Worm (Caenorhabditis elegans) whole organism, L1 larva: Measurements from ENCODE around the gene pitp-1.
A peak's percentile ranks its signal among the peaks of the same experiment; 100 is the strongest.

ENCODE experiments used
- C34B4.2 ChIP-seq: sonication (generic microtip); optimal IDR thresholded peaks from 2 replicates; lab custom pipeline; 2017; ENCODE audit warnings: mild to moderate bottlenecking, missing genetic modification characterization, missing compliant biosample characterization
- Y116A8C.19 ChIP-seq: sonication (generic microtip); optimal IDR thresholded peaks from 2 replicates; lab custom pipeline; 2016; ENCODE audit warnings: missing compliant biosample characterization, missing genetic modification characterization, borderline replicate concordance
- alr-1 ChIP-seq: fragments of 200-800 bp; sonication (Bioruptor generic); optimal IDR thresholded peaks from 2 replicates; lab custom pipeline; 2018; ENCODE audit warnings: borderline replicate concordance, mild to moderate bottlenecking, missing genetic modification characterization, missing compliant biosample characterization
- aly-2 ChIP-seq: fragments of 150-350 bp; optimal IDR thresholded peaks from 2 replicates; lab custom pipeline; 2014; ENCODE audit warnings: missing biosample characterization, missing genetic modification characterization
- ama-1 ChIP-seq: fragments of 150-350 bp; optimal IDR thresholded peaks from 2 replicates; lab custom pipeline; 2014
- ceh-88 ChIP-seq: fragments of 200-800 bp; sonication (Bioruptor generic); IDR thresholded peaks from 2 replicates; pipeline ENCODE4 v1.3.6; 2022; ENCODE audit warnings: missing genetic modification characterization, missing compliant biosample characterization
- ceh-90 ChIP-seq: sonication (generic microtip); optimal IDR thresholded peaks from 2 replicates; lab custom pipeline; 2016; ENCODE audit warnings: missing genetic modification characterization, missing compliant biosample characterization
- ces-1 ChIP-seq: fragments of 150-350 bp; optimal IDR thresholded peaks from 2 replicates; lab custom pipeline; 2014; ENCODE audit warnings: missing biosample characterization, missing genetic modification reagents, missing genetic modification characterization
- dpl-1 ChIP-seq, 3 experiments: fragments of 150-350 bp in 2 of 3; sonication (generic microtip) in 1 of 3; optimal IDR thresholded peaks; 2 replicates each; lab custom pipeline; 2014 to 2017; ENCODE audit warnings: missing biosample characterization in 3 of 3, missing genetic modification characterization in 3 of 3, missing genetic modification reagents in 3 of 3
- efl-1 ChIP-seq, 4 experiments: fragments of 150-350 bp; optimal IDR thresholded peaks in 3 of 4; peaks in 1 of 4; 1 replicate in 1 of 4; 2 replicates in 3 of 4; lab custom pipeline; 2014; ENCODE audit warnings: missing biosample characterization in 2 of 4, missing genetic modification characterization in 2 of 4, missing genetic modification reagents in 2 of 4
- egl-27 ChIP-seq, 2 experiments: fragments of 150-350 bp in 1 of 2; sonication (generic microtip); optimal IDR thresholded peaks; 3 replicates each; lab custom pipeline; 2017 to 2018; ENCODE audit warnings: missing biosample characterization in 2 of 2, missing genetic modification characterization in 2 of 2, missing genetic modification reagents in 2 of 2
- elt-2 ChIP-seq: sonication (generic microtip); optimal IDR thresholded peaks from 2 replicates; lab custom pipeline; 2016; ENCODE audit warnings: missing genetic modification characterization, mild to moderate bottlenecking, inconsistent platforms, missing compliant biosample characterization, missing genetic modification reagents
- elt-3 ChIP-seq, 6 experiments: fragments of 150-350 bp in 1 of 6; sonication (generic microtip); optimal IDR thresholded peaks; 2 replicates each; lab custom pipeline; 2017 to 2018; ENCODE audit warnings: missing biosample characterization in 6 of 6, missing genetic modification characterization in 6 of 6, inconsistent platforms in 1 of 6
- ets-5 ChIP-seq: fragments of 200-800 bp; sonication (Bioruptor generic); IDR thresholded peaks from 2 replicates; pipeline ENCODE4 v1.3.6; 2022; ENCODE audit warnings: missing genetic modification characterization, missing compliant biosample characterization
- fkh-10 ChIP-seq: sonication (generic microtip); optimal IDR thresholded peaks from 2 replicates; lab custom pipeline; 2017; ENCODE audit warnings: missing biosample characterization, missing genetic modification reagents, missing genetic modification characterization
- fos-1 ChIP-seq: fragments of 150-350 bp; optimal IDR thresholded peaks from 2 replicates; lab custom pipeline; 2014; ENCODE audit warnings: missing biosample characterization, missing genetic modification characterization
- hlh-4 ChIP-seq: sonication (generic microtip); optimal IDR thresholded peaks from 2 replicates; lab custom pipeline; 2016; ENCODE audit warnings: mild to moderate bottlenecking, missing genetic modification characterization, missing compliant biosample characterization
- hpl-2 ChIP-seq: fragments of 150-350 bp; optimal IDR thresholded peaks from 2 replicates; lab custom pipeline; 2014; ENCODE audit warnings: missing biosample characterization, missing genetic modification reagents, missing genetic modification characterization
- lin-14 ChIP-seq: fragments of 200-800 bp; sonication (Bioruptor generic); optimal IDR thresholded peaks from 2 replicates; lab custom pipeline; 2018; ENCODE audit warnings: mild to moderate bottlenecking, missing genetic modification characterization, moderate library complexity, missing compliant biosample characterization
- lir-3 ChIP-seq: sonication (generic microtip); optimal IDR thresholded peaks from 2 replicates; lab custom pipeline; 2016; ENCODE audit warnings: mild to moderate bottlenecking, missing genetic modification characterization, moderate library complexity, missing compliant biosample characterization; ENCODE audit not compliant: poor library complexity
- mef-2 ChIP-seq: fragments of 150-350 bp; optimal IDR thresholded peaks from 2 replicates; lab custom pipeline; 2014; ENCODE audit warnings: missing biosample characterization, missing genetic modification characterization
- nhr-19 ChIP-seq: fragments of 200-800 bp; sonication (Bioruptor generic); conservative IDR thresholded peaks from 2 replicates; pipeline ENCODE4 v1.3.6; 2022; ENCODE audit warnings: missing genetic modification characterization, missing compliant biosample characterization
- nhr-20 ChIP-seq: sonication (generic microtip); optimal IDR thresholded peaks from 2 replicates; lab custom pipeline; 2016; ENCODE audit warnings: mild to moderate bottlenecking, missing genetic modification characterization, missing compliant biosample characterization
- nhr-237 ChIP-seq: fragments of 150-350 bp; optimal IDR thresholded peaks from 2 replicates; lab custom pipeline; 2014; ENCODE audit warnings: missing biosample characterization, missing genetic modification characterization
- nhr-71 ChIP-seq: sonication (generic microtip); optimal IDR thresholded peaks from 2 replicates; lab custom pipeline; 2016; ENCODE audit warnings: mild to moderate bottlenecking, missing genetic modification characterization, moderate library complexity, missing compliant biosample characterization
- nhr-77 ChIP-seq: fragments of 150-350 bp; optimal IDR thresholded peaks from 2 replicates; lab custom pipeline; 2014; ENCODE audit warnings: missing biosample characterization, missing genetic modification characterization
- nhr-84 ChIP-seq: sonication (generic microtip); optimal IDR thresholded peaks from 2 replicates; lab custom pipeline; 2017; ENCODE audit warnings: missing biosample characterization, missing genetic modification characterization
- nhr-90 ChIP-seq: sonication (generic microtip); optimal IDR thresholded peaks from 2 replicates; lab custom pipeline; 2016; ENCODE audit warnings: mild to moderate bottlenecking, missing genetic modification characterization, missing compliant biosample characterization; ENCODE audit not compliant: poor library complexity
- pag-3 ChIP-seq: sonication (generic microtip); optimal IDR thresholded peaks from 2 replicates; lab custom pipeline; 2017; ENCODE audit warnings: missing genetic modification characterization, mild to moderate bottlenecking, missing compliant biosample characterization, antibody characterized with exemption, borderline replicate concordance; ENCODE audit not compliant: insufficient read depth
- sup-37 ChIP-seq: fragments of 200-800 bp; sonication (Bioruptor generic); optimal IDR thresholded peaks from 2 replicates; lab custom pipeline; 2018; ENCODE audit warnings: mild to moderate bottlenecking, missing genetic modification characterization, missing compliant biosample characterization
- swsn-7 ChIP-seq: sonication (generic microtip); optimal IDR thresholded peaks from 2 replicates; lab custom pipeline; 2016; ENCODE audit warnings: missing genetic modification characterization, missing compliant biosample characterization
- tbx-2 ChIP-seq: sonication (generic microtip); optimal IDR thresholded peaks from 2 replicates; lab custom pipeline; 2016; ENCODE audit warnings: missing genetic modification characterization, missing compliant biosample characterization
- xbp-1 ChIP-seq: sonication (generic microtip); optimal IDR thresholded peaks from 2 replicates; lab custom pipeline; 2016; ENCODE audit warnings: missing genetic modification characterization, missing compliant biosample characterization
- ztf-11 ChIP-seq, 2 experiments: sonication (generic microtip); optimal IDR thresholded peaks; 2 replicates each; lab custom pipeline; 2016 to 2017; ENCODE audit warnings: missing genetic modification characterization in 2 of 2, missing biosample characterization in 1 of 2, missing compliant biosample characterization in 1 of 2
- ztf-4 ChIP-seq: fragments of 150-350 bp; optimal IDR thresholded peaks from 2 replicates; lab custom pipeline; 2014; ENCODE audit warnings: missing biosample characterization, missing genetic modification characterization

Gene pitp-1

ce11 chrIII:3550364-3550763 is 20.8 kb upstream of the pitp-1 start:
- TF ChIP-seq efl-1 (optimal IDR thresholded peaks at IDR 0.05; lab: Kevin White, UChicago) (no peak), efl-1 (GFP tag; optimal IDR thresholded peaks at IDR 0.05 in 1 of 2; lab: Kevin White, UChicago) (peak in 1 of 2 experiments; percentile 69), elt-2 (tag; lab: Kevin White, UChicago) (no peak)

DNA sequence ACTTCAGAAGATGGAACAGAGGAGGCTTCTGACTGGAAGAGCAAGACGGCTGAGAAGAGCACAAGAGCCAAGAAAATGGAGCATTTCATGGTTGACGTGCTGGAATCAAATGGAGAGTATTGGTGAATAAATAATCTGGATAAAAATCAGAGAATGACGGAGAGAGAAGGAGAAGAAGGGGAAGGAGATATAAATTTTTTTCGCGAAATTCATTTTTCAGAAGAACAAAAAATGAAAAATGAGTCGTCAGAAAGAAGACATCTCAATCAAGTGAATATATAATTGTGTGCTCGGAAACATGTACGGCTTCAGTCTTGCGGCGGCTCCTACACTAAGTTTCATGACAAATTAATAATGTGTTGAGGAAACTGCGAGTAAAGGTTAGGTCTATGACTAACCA is 20.2 kb upstream of the pitp-1 start, which contains the start of gene C54C6.5:
Gene C54C6.5 (minus strand): TSS at position 101 of the 400 bp plus-strand sequence.
- TF ChIP-seq pag-3 (no peak), lin-14 (GFP tag; lab: Kevin White, UChicago) (no peak), nhr-77 (no peak), ama-1 (lab: Kevin White, UChicago) (no peak), hlh-4 (tag; lab: Kevin White, UChicago) (no peak), nhr-19 (no peak), sup-37 (GFP tag; lab: Kevin White, UChicago) (no peak), nhr-20 (no peak), Y116A8C.19 (tag; lab: Kevin White, UChicago) (no peak), nhr-90 (tag; lab: Kevin White, UChicago) (no peak), tbx-2 (tag; lab: Kevin White, UChicago) (no peak), ceh-90 (tag; lab: Kevin White, UChicago) (no peak), aly-2 (tag; lab: Kevin White, UChicago) (no peak), nhr-237 (no peak), ztf-11 (tag; optimal IDR thresholded peaks at IDR 0.05; lab: Kevin White, UChicago) (no peak), egl-27 (tag; optimal IDR thresholded peaks at IDR 0.05; lab: Kevin White, UChicago) (no peak), mef-2 (tag; lab: Kevin White, UChicago) (no peak), swsn-7 (tag; lab: Kevin White, UChicago) (no peak)
- TF ChIP-seq, all 84 proteins: peak for 0

DNA sequence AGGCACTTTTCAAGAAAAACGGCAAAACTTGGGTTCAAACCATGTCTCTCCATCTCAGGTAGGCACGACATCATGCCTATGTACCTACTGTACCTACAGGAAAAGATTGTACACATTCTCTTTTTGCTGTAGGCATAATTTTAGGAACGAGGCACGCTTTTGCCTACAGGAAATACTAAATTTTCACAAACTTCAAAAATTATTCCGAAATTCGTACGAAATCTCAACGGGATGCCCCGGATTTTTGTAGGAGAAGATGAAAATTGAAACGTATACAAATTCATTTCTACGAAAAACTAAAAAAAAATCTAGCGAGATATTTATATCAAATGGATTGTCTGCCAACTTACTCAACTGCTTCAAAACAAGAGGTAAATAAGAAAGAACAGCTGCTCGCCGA is 18.4 kb upstream of the pitp-1 start, which contains the start of gene C54C6.11:
Gene C54C6.11 (plus strand): TSS at position 301 of the 400 bp plus-strand sequence.
- TF ChIP-seq ztf-11 (tag; optimal IDR thresholded peaks at IDR 0.05; lab: Kevin White, UChicago) (no peak), ceh-88 (GFP tag; lab: Robert Waterston, UW) (no peak)

ce11 chrIII:3546323-3546722 is 16.7 kb upstream of the pitp-1 start, which contains the start of gene C54C6.7:
Gene C54C6.7 (minus strand): TSS chrIII:3546423.
- TF ChIP-seq tbx-2 (tag; lab: Kevin White, UChicago) (no peak), elt-3 (tag; optimal IDR thresholded peaks at IDR 0.05; lab: Kevin White, UChicago) (no peak), nhr-237 (no peak), sup-37 (GFP tag; lab: Kevin White, UChicago) (no peak), hpl-2 (GFP tag; lab: Kevin White, UChicago) (no peak), nhr-71 (tag; lab: Kevin White, UChicago) (no peak), dpl-1 (GFP tag; optimal IDR thresholded peaks at IDR 0.05; lab: Kevin White, UChicago) (no peak), fkh-10 (GFP tag; lab: Kevin White, UChicago) (no peak), ces-1 (GFP tag; lab: Kevin White, UChicago) (no peak), xbp-1 (tag; lab: Kevin White, UChicago) (no peak), ztf-11 (tag; optimal IDR thresholded peaks at IDR 0.05; lab: Kevin White, UChicago) (no peak), nhr-84 (tag; lab: Kevin White, UChicago) (no peak), fos-1 (no peak), C34B4.2 (tag; lab: Kevin White, UChicago) (no peak), lir-3 (tag; lab: Kevin White, UChicago) (no peak), alr-1 (tag; lab: Kevin White, UChicago) (no peak), egl-27 (tag; optimal IDR thresholded peaks at IDR 0.05; lab: Kevin White, UChicago) (no peak), ztf-4 (tag; lab: Kevin White, UChicago) (no peak), ets-5 (GFP tag; lab: Robert Waterston, UW) (no peak)
